Fruit fly (Drosophila melanogaster) whole organism, adult: ENCODE data around the gene CG4119.

ENCODE experiments used
- CG11617 ChIP-seq: fragments of 200-800 bp; sonication (Bioruptor generic); optimal IDR thresholded peaks from 2 replicates; lab custom pipeline; 2017; ENCODE audit warnings: mild to moderate bottlenecking, missing biosample characterization, missing genetic modification reagents, missing genetic modification characterization
- CG14711 ChIP-seq: fragments of 200-800 bp; sonication (Bioruptor generic); optimal IDR thresholded peaks from 2 replicates; lab custom pipeline; 2018; ENCODE audit warnings: missing biosample characterization, mild to moderate bottlenecking, missing genetic modification characterization, moderate library complexity
- CG1620 ChIP-seq: fragments of 200-800 bp; sonication (Bioruptor generic); optimal IDR thresholded peaks from 2 replicates; lab custom pipeline; 2016; ENCODE audit warnings: missing biosample characterization, missing genetic modification characterization
- CG5204 ChIP-seq: fragments of 200-800 bp; sonication (Bioruptor generic); optimal IDR thresholded peaks from 2 replicates; lab custom pipeline; 2016; ENCODE audit warnings: missing biosample characterization, missing genetic modification characterization
- CG7045 ChIP-seq: fragments of 200-800 bp; sonication (Bioruptor generic); optimal IDR thresholded peaks from 2 replicates; lab custom pipeline; 2017; ENCODE audit warnings: missing biosample characterization, mild to moderate bottlenecking, missing genetic modification characterization
- CG7101 ChIP-seq: fragments of 200-800 bp; sonication (Bioruptor generic); optimal IDR thresholded peaks from 2 replicates; lab custom pipeline; 2018; ENCODE audit warnings: missing biosample characterization, mild to moderate bottlenecking, missing genetic modification characterization, moderate library complexity
- Hr96 ChIP-seq: fragments of 200-800 bp; sonication (Bioruptor generic); optimal IDR thresholded peaks from 2 replicates; lab custom pipeline; 2016; ENCODE audit warnings: missing biosample characterization, missing genetic modification characterization
- Mnt ChIP-seq: fragments of 200-800 bp; sonication (Bioruptor generic); optimal IDR thresholded peaks from 2 replicates; lab custom pipeline; 2016; ENCODE audit warnings: missing biosample characterization, mild to moderate bottlenecking, missing genetic modification characterization
- bab1 ChIP-seq: fragments of 200-800 bp; sonication (Bioruptor generic); optimal IDR thresholded peaks from 3 replicates; lab custom pipeline; 2019; ENCODE audit warnings: missing biosample characterization, mild to moderate bottlenecking, missing genetic modification characterization, moderate library complexity
- ovo ChIP-seq: fragments of 200-800 bp; sonication (Bioruptor generic); optimal IDR thresholded peaks from 2 replicates; lab custom pipeline; 2016; ENCODE audit warnings: missing biosample characterization, missing genetic modification characterization
- pad ChIP-seq: fragments of 200-800 bp; sonication (Bioruptor generic); optimal IDR thresholded peaks from 3 replicates; lab custom pipeline; 2017; ENCODE audit warnings: missing biosample characterization, missing genetic modification characterization, mild to moderate bottlenecking, moderate library complexity, missing genetic modification reagents
- tj ChIP-seq: fragments of 200-800 bp; sonication (Bioruptor generic); optimal IDR thresholded peaks from 3 replicates; lab custom pipeline; 2017; ENCODE audit warnings: missing biosample characterization, mild to moderate bottlenecking, missing genetic modification characterization, moderate library complexity
- toe ChIP-seq: fragments of 200-800 bp; sonication (Bioruptor generic); optimal IDR thresholded peaks from 2 replicates; lab custom pipeline; 2016; ENCODE audit warnings: missing biosample characterization, missing genetic modification characterization

dm6 chrX:5715455-5716227 lies 49.8 kb downstream of the CG4119 start:
- no peak for TF ChIP-seq Mnt (GFP tag; lab: Kevin White, UChicago)
- TF ChIP-seq bab1 (GFP tag; lab: Kevin White, UChicago) = no peak
- TF ChIP-seq CG7045 (GFP tag; lab: Kevin White, UChicago) = no peak
- TF ChIP-seq ovo (GFP tag; lab: Kevin White, UChicago) = peak; percentile 23
- TF ChIP-seq pad (GFP tag; lab: Kevin White, UChicago) = no peak
- no peak for TF ChIP-seq CG1620 (GFP tag; lab: Kevin White, UChicago)
- no peak for TF ChIP-seq CG5204 (GFP tag; lab: Kevin White, UChicago)
- peak; percentile 12 for TF ChIP-seq CG7101 (tag; lab: Kevin White, UChicago)
- no peak for TF ChIP-seq Hr96 (GFP tag; lab: Kevin White, UChicago)
- no peak for TF ChIP-seq toe (GFP tag; lab: Kevin White, UChicago)
- TF ChIP-seq tj (GFP tag; lab: Kevin White, UChicago) = no peak
- TF ChIP-seq CG11617 (GFP tag; lab: Kevin White, UChicago) = peak; percentile 47
- TF ChIP-seq CG14711 (tag; lab: Kevin White, UChicago) = no peak
